Fruit fly (Drosophila melanogaster) whole organism, adult: ENCODE measurements around the gene cdi.

Source experiments
- CG11617 ChIP-seq: fragments of 200-800 bp; sonication (Bioruptor generic); optimal IDR thresholded peaks from 2 replicates; lab custom pipeline; 2017; ENCODE audit warnings: mild to moderate bottlenecking, missing biosample characterization, missing genetic modification reagents, missing genetic modification characterization
- CG12768 ChIP-seq: fragments of 200-800 bp; sonication (Bioruptor generic); optimal IDR thresholded peaks from 2 replicates; lab custom pipeline; 2017; ENCODE audit warnings: missing biosample characterization, missing genetic modification characterization, mild to moderate bottlenecking, moderate library complexity, missing genetic modification reagents
- CG14711 ChIP-seq: fragments of 200-800 bp; sonication (Bioruptor generic); optimal IDR thresholded peaks from 2 replicates; lab custom pipeline; 2018; ENCODE audit warnings: missing biosample characterization, mild to moderate bottlenecking, missing genetic modification characterization, moderate library complexity
- CG1620 ChIP-seq: fragments of 200-800 bp; sonication (Bioruptor generic); optimal IDR thresholded peaks from 2 replicates; lab custom pipeline; 2016; ENCODE audit warnings: missing biosample characterization, missing genetic modification characterization
- CG33017 ChIP-seq: fragments of 200-800 bp; sonication (Bioruptor generic); optimal IDR thresholded peaks from 2 replicates; lab custom pipeline; 2018; ENCODE audit warnings: missing biosample characterization, mild to moderate bottlenecking, missing genetic modification characterization, moderate library complexity
- CG5204 ChIP-seq: fragments of 200-800 bp; sonication (Bioruptor generic); optimal IDR thresholded peaks from 2 replicates; lab custom pipeline; 2016; ENCODE audit warnings: missing biosample characterization, missing genetic modification characterization
- CG7101 ChIP-seq: fragments of 200-800 bp; sonication (Bioruptor generic); optimal IDR thresholded peaks from 2 replicates; lab custom pipeline; 2018; ENCODE audit warnings: missing biosample characterization, mild to moderate bottlenecking, missing genetic modification characterization, moderate library complexity
- Crg-1 ChIP-seq: fragments of 200-800 bp; sonication (Bioruptor generic); optimal IDR thresholded peaks from 2 replicates; lab custom pipeline; 2016; ENCODE audit warnings: missing biosample characterization, missing genetic modification characterization
- Hr96 ChIP-seq: fragments of 200-800 bp; sonication (Bioruptor generic); optimal IDR thresholded peaks from 2 replicates; lab custom pipeline; 2016; ENCODE audit warnings: missing biosample characterization, missing genetic modification characterization
- Mnt ChIP-seq: fragments of 200-800 bp; sonication (Bioruptor generic); optimal IDR thresholded peaks from 2 replicates; lab custom pipeline; 2016; ENCODE audit warnings: missing biosample characterization, mild to moderate bottlenecking, missing genetic modification characterization
- bab1 ChIP-seq: fragments of 200-800 bp; sonication (Bioruptor generic); optimal IDR thresholded peaks from 3 replicates; lab custom pipeline; 2019; ENCODE audit warnings: missing biosample characterization, mild to moderate bottlenecking, missing genetic modification characterization, moderate library complexity
- cic ChIP-seq: fragments of 200-800 bp; sonication (Bioruptor generic); optimal IDR thresholded peaks from 2 replicates; lab custom pipeline; 2017; ENCODE audit warnings: missing biosample characterization, mild to moderate bottlenecking, missing genetic modification characterization, moderate library complexity
- ovo ChIP-seq: fragments of 200-800 bp; sonication (Bioruptor generic); optimal IDR thresholded peaks from 2 replicates; lab custom pipeline; 2016; ENCODE audit warnings: missing biosample characterization, missing genetic modification characterization
- tj ChIP-seq: fragments of 200-800 bp; sonication (Bioruptor generic); optimal IDR thresholded peaks from 3 replicates; lab custom pipeline; 2017; ENCODE audit warnings: missing biosample characterization, mild to moderate bottlenecking, missing genetic modification characterization, moderate library complexity

DNA sequence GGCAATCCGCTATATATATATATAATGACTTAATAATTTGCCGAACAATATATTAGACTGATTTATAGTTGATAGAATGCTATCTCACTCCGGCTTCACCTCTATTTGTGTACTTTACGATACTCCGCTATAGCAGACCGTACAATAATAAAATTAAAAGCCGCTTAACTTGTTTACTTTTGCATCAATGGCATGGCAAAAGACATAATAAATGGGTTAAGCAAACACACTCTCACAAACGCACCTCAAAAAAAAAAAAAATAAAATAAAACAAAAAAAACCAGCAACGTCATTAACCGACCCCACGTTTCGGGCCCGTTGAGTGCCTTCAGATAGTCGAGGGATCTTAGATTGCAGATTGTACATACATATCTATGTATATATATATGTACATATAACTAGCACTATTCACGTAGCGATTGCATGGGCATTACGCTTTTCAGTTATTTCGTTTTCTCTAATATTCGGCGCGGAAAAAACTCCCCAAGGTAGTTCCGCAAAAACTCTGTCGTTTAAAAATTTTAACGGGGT, 26.1 kb downstream of the cdi start:
- TF ChIP-seq ovo (GFP tag; lab: Kevin White, UChicago) (peak; percentile 62), CG7101 (no peak), tj (GFP tag; lab: Kevin White, UChicago) (no peak), cic (peak; percentile 20), CG14711 (tag; lab: Kevin White, UChicago) (no peak), Hr96 (GFP tag; lab: Kevin White, UChicago) (no peak), Crg-1 (GFP tag; lab: Kevin White, UChicago) (peak; percentile 52), CG11617 (GFP tag; lab: Kevin White, UChicago) (peak; percentile 17), CG5204 (GFP tag; lab: Kevin White, UChicago) (peak; percentile 7), CG1620 (peak; percentile 27), CG33017 (no peak), bab1 (no peak), CG12768 (GFP tag; lab: Kevin White, UChicago) (peak; percentile 53), Mnt (GFP tag; lab: Kevin White, UChicago) (no peak)
